Worm (Caenorhabditis elegans): ENCODE data around the gene citk-2.
A peak's percentile ranks its signal among the peaks of the same experiment; 100 is the strongest.

citk-2 gene

ce11 chrII:4959719-4960118 is 39.6 kb upstream of the citk-2 start, which contains the start of gene ulp-2:
Gene ulp-2, minus strand, starts transcription at chrII:4959876.
- TF ChIP-seq ceh-31 (tag; optimal IDR thresholded peaks at IDR 0.05) (no peak), C38D4.7 (GFP tag; optimal IDR thresholded peaks at IDR 0.05) (no peak), eyg-1 (tag; optimal IDR thresholded peaks at IDR 0.05) (no peak), pax-1 (tag; optimal IDR thresholded peaks at IDR 0.05) (no peak), ceh-30 (tag; optimal IDR thresholded peaks at IDR 0.05) (no peak), sox-2 (GFP tag; IDR thresholded peaks at IDR 0.05) (no peak), gmeb-2 (tag; optimal IDR thresholded peaks at IDR 0.05) (no peak), fkh-6 (tag; optimal IDR thresholded peaks at IDR 0.05) (no peak), unc-55 (GFP tag; optimal IDR thresholded peaks at IDR 0.05) (no peak), fax-1 (tag; optimal IDR thresholded peaks at IDR 0.05) (no peak), ceh-34 (tag; optimal IDR thresholded peaks at IDR 0.05) (no peak), nfya-1 (tag; optimal IDR thresholded peaks at IDR 0.05) (no peak), ceh-19 (GFP tag; optimal IDR thresholded peaks at IDR 0.05) (no peak), ets-4 (tag; optimal IDR thresholded peaks at IDR 0.05) (no peak), hlh-30 (tag; optimal IDR thresholded peaks at IDR 0.05; ENCODE audit: insufficient read depth) (no peak), syd-9 (tag; optimal IDR thresholded peaks at IDR 0.05) (no peak)

ce11 chrII:4960690-4961089 is 38.6 kb upstream of the citk-2 start:
- peak; percentile 96 for TF ChIP-seq elt-2 (tag; optimal IDR thresholded peaks at IDR 0.05)
- no peak for TF ChIP-seq ttx-3 (tag; optimal IDR thresholded peaks at IDR 0.05)

- TF ChIP-seq lin-11 (tag; optimal IDR thresholded peaks at IDR 0.05): no peak
- no peak for TF ChIP-seq hlh-8 (tag; optimal IDR thresholded peaks at IDR 0.05)
- TF ChIP-seq gmeb-2 (tag; optimal IDR thresholded peaks at IDR 0.05): no peak
- no peak for TF ChIP-seq ceh-2 (tag; optimal IDR thresholded peaks at IDR 0.05)
- TF ChIP-seq elt-2 (tag; optimal IDR thresholded peaks at IDR 0.05): peak; percentile 99
These were observed 32.7 kb upstream of the citk-2 start for ce11 chrII:4966576-4966975.

- TF ChIP-seq rnt-1 (tag; optimal IDR thresholded peaks at IDR 0.05): no peak
- no peak for TF ChIP-seq npax-4 (tag; optimal IDR thresholded peaks at IDR 0.05)
- no peak for TF ChIP-seq ceh-30 (tag; optimal IDR thresholded peaks at IDR 0.05)
- TF ChIP-seq ceh-24 (tag; optimal IDR thresholded peaks at IDR 0.05): no peak
- TF ChIP-seq mec-3 (tag; optimal IDR thresholded peaks at IDR 0.05; ENCODE audit: borderline replicate concordance): no peak
- TF ChIP-seq elt-2 (tag; optimal IDR thresholded peaks at IDR 0.05): peak; percentile 93
These were observed 31.7 kb upstream of the citk-2 start for ce11 chrII:4967636-4968035.

- TF ChIP-seq npax-4 (tag; optimal IDR thresholded peaks at IDR 0.05) (no peak), hlh-15 (tag; optimal IDR thresholded peaks at IDR 0.05) (no peak), ceh-34 (tag; optimal IDR thresholded peaks at IDR 0.05) (no peak), hlh-30 (tag; optimal IDR thresholded peaks at IDR 0.05; ENCODE audit: insufficient read depth) (no peak), pha-4 (tag; optimal IDR thresholded peaks at IDR 0.05) (no peak), sox-2 (GFP tag; IDR thresholded peaks at IDR 0.05) (no peak), lin-11 (tag; optimal IDR thresholded peaks at IDR 0.05) (no peak), ceh-22 (tag; optimal IDR thresholded peaks at IDR 0.05) (no peak), elt-4 (tag; optimal IDR thresholded peaks at IDR 0.05) (no peak), Y22D7AL.16 (tag; optimal IDR thresholded peaks at IDR 0.05) (no peak), ceh-24 (tag; optimal IDR thresholded peaks at IDR 0.05) (no peak), ceh-48 (tag; optimal IDR thresholded peaks at IDR 0.05) (no peak), C08G9.2 (tag; optimal IDR thresholded peaks at IDR 0.05) (no peak)
These were observed 30.5 kb upstream of the citk-2 start, which contains the start of gene shc-2 for ce11 chrII:4968863-4969262. Gene shc-2, plus strand, starts transcription at chrII:4969163.

- TF ChIP-seq che-1 (tag; optimal IDR thresholded peaks at IDR 0.05): no peak
- TF ChIP-seq ceh-34 (tag; optimal IDR thresholded peaks at IDR 0.05): peak; percentile 93
These were observed 24.8 kb upstream of the citk-2 start for ce11 chrII:4974448-4974951.
